Worm (Caenorhabditis elegans) whole organism, late embryonic: ENCODE results near the gene C06G1.1.

Experiments used
- C08G9.2 ChIP-seq: sonication (generic microtip); optimal IDR thresholded peaks from 2 replicates; lab custom pipeline; 2016; ENCODE audit warnings: mild to moderate bottlenecking, missing genetic modification characterization, moderate library complexity, missing compliant biosample characterization
- K09A11.1 ChIP-seq: sonication (generic microtip); optimal IDR thresholded peaks from 2 replicates; lab custom pipeline; 2017; ENCODE audit warnings: antibody characterized with exemption, mild to moderate bottlenecking, missing genetic modification characterization, missing compliant biosample characterization; ENCODE audit not compliant: insufficient read depth
- Y22D7AL.16 ChIP-seq: sonication (generic microtip); optimal IDR thresholded peaks from 2 replicates; lab custom pipeline; 2016; ENCODE audit warnings: missing genetic modification characterization, missing compliant biosample characterization
- ahr-1 ChIP-seq: sonication (generic microtip); optimal IDR thresholded peaks from 2 replicates; lab custom pipeline; 2016; ENCODE audit warnings: missing genetic modification characterization, missing compliant biosample characterization
- ceh-18 ChIP-seq: sonication (generic microtip); optimal IDR thresholded peaks from 2 replicates; lab custom pipeline; 2016; ENCODE audit warnings: missing genetic modification characterization, missing compliant biosample characterization
- ceh-19 ChIP-seq: fragments of 200-800 bp; sonication (Bioruptor generic); optimal IDR thresholded peaks from 2 replicates; lab custom pipeline; 2018; ENCODE audit warnings: mild to moderate bottlenecking, missing genetic modification characterization, missing compliant biosample characterization
- ceh-22 ChIP-seq: sonication (generic microtip); optimal IDR thresholded peaks from 2 replicates; lab custom pipeline; 2017; ENCODE audit warnings: missing biosample characterization, missing genetic modification characterization
- ceh-24 ChIP-seq: sonication (generic microtip); optimal IDR thresholded peaks from 2 replicates; lab custom pipeline; 2016; ENCODE audit warnings: mild to moderate bottlenecking, missing genetic modification characterization, missing compliant biosample characterization
- ceh-31 ChIP-seq: sonication (generic microtip); optimal IDR thresholded peaks from 2 replicates; lab custom pipeline; 2016; ENCODE audit warnings: missing genetic modification characterization, missing compliant biosample characterization
- ceh-45 ChIP-seq: fragments of 200-800 bp; sonication (Bioruptor generic); IDR thresholded peaks from 2 replicates; pipeline ENCODE4 v1.3.6; 2022; ENCODE audit warnings: missing genetic modification reagents, missing genetic modification characterization, missing compliant biosample characterization
- ceh-48 ChIP-seq: sonication (generic microtip); optimal IDR thresholded peaks from 2 replicates; lab custom pipeline; 2016; ENCODE audit warnings: missing genetic modification characterization, inconsistent platforms, missing compliant biosample characterization
- ceh-9 ChIP-seq: sonication (generic microtip); optimal IDR thresholded peaks from 2 replicates; lab custom pipeline; 2016; ENCODE audit warnings: mild to moderate bottlenecking, missing genetic modification characterization, inconsistent platforms, missing compliant biosample characterization
- che-1 ChIP-seq: sonication (generic microtip); optimal IDR thresholded peaks from 2 replicates; lab custom pipeline; 2016; ENCODE audit warnings: mild to moderate bottlenecking, missing genetic modification characterization, missing compliant biosample characterization
- dmd-4 ChIP-seq: sonication (generic microtip); optimal IDR thresholded peaks from 2 replicates; lab custom pipeline; 2016; ENCODE audit warnings: borderline replicate concordance, missing genetic modification characterization, missing compliant biosample characterization
- gmeb-2 ChIP-seq: sonication (generic microtip); optimal IDR thresholded peaks from 2 replicates; lab custom pipeline; 2016; ENCODE audit warnings: missing genetic modification characterization, inconsistent platforms, missing compliant biosample characterization
- hlh-13 ChIP-seq: fragments of 200-800 bp; sonication (Bioruptor generic); optimal IDR thresholded peaks from 2 replicates; lab custom pipeline; 2018; ENCODE audit warnings: mild to moderate bottlenecking, missing genetic modification characterization, missing compliant biosample characterization
- hlh-15 ChIP-seq: sonication (generic microtip); optimal IDR thresholded peaks from 2 replicates; lab custom pipeline; 2016; ENCODE audit warnings: missing genetic modification characterization, missing compliant biosample characterization
- hlh-30 ChIP-seq: sonication (generic microtip); optimal IDR thresholded peaks from 2 replicates; lab custom pipeline; 2017; ENCODE audit warnings: antibody characterized with exemption, missing genetic modification characterization, missing compliant biosample characterization; ENCODE audit not compliant: insufficient read depth
- madf-2 ChIP-seq: sonication (generic microtip); optimal IDR thresholded peaks from 2 replicates; lab custom pipeline; 2017; ENCODE audit warnings: missing genetic modification characterization, missing compliant biosample characterization
- mec-3 ChIP-seq: sonication (generic microtip); optimal IDR thresholded peaks from 2 replicates; lab custom pipeline; 2016; ENCODE audit warnings: borderline replicate concordance, missing genetic modification characterization, missing compliant biosample characterization
- nfya-1 ChIP-seq: sonication (generic microtip); optimal IDR thresholded peaks from 2 replicates; lab custom pipeline; 2017; ENCODE audit warnings: missing genetic modification characterization, mild to moderate bottlenecking, missing compliant biosample characterization, antibody characterized with exemption, moderate library complexity
- nhr-11 ChIP-seq: fragments of 150-350 bp; optimal IDR thresholded peaks from 2 replicates; lab custom pipeline; 2014; ENCODE audit warnings: missing biosample characterization, missing genetic modification characterization
- nhr-232 ChIP-seq: sonication (generic microtip); optimal IDR thresholded peaks from 2 replicates; lab custom pipeline; 2016; ENCODE audit warnings: missing genetic modification characterization, missing compliant biosample characterization
- npax-4 ChIP-seq: sonication (generic microtip); optimal IDR thresholded peaks from 2 replicates; lab custom pipeline; 2016; ENCODE audit warnings: missing genetic modification characterization, missing compliant biosample characterization
- odd-2 ChIP-seq: sonication (generic microtip); optimal IDR thresholded peaks from 2 replicates; lab custom pipeline; 2017; ENCODE audit warnings: antibody characterized with exemption, mild to moderate bottlenecking, missing genetic modification characterization, missing compliant biosample characterization
- pag-3 ChIP-seq: sonication (generic microtip); optimal IDR thresholded peaks from 2 replicates; lab custom pipeline; 2016; ENCODE audit warnings: missing compliant biosample characterization, missing genetic modification characterization, borderline replicate concordance
- pax-1 ChIP-seq: fragments of 150-350 bp; optimal IDR thresholded peaks from 2 replicates; lab custom pipeline; 2014; ENCODE audit warnings: missing biosample characterization, missing genetic modification characterization
- pha-2 ChIP-seq: sonication (generic microtip); optimal IDR thresholded peaks from 2 replicates; lab custom pipeline; 2017; ENCODE audit warnings: mild to moderate bottlenecking, missing genetic modification characterization, missing compliant biosample characterization
- pha-4 ChIP-seq: fragments of 150-350 bp; optimal IDR thresholded peaks from 2 replicates; lab custom pipeline; 2018; ENCODE audit warnings: missing biosample characterization, missing genetic modification reagents, missing genetic modification characterization
- pros-1 ChIP-seq: fragments of 150-350 bp; optimal IDR thresholded peaks from 2 replicates; lab custom pipeline; 2014; ENCODE audit warnings: missing biosample characterization, missing genetic modification reagents, missing genetic modification characterization
- rnt-1 ChIP-seq: sonication (generic microtip); optimal IDR thresholded peaks from 2 replicates; lab custom pipeline; 2016; ENCODE audit warnings: missing genetic modification characterization, missing compliant biosample characterization
- sdc-2 ChIP-seq: sonication (generic microtip); optimal IDR thresholded peaks from 2 replicates; lab custom pipeline; 2016; ENCODE audit warnings: missing genotype, missing genetic modification characterization, missing compliant biosample characterization
- sox-2 ChIP-seq: fragments of 200-800 bp; sonication (Bioruptor generic); IDR thresholded peaks from 2 replicates; pipeline ENCODE4 v1.3.6; 2022; ENCODE audit warnings: missing genetic modification reagents, missing genetic modification characterization, missing compliant biosample characterization
- sox-4 ChIP-seq: sonication (generic microtip); optimal IDR thresholded peaks from 2 replicates; lab custom pipeline; 2017; ENCODE audit warnings: mild to moderate bottlenecking, missing genetic modification characterization, inconsistent platforms, missing compliant biosample characterization
- syd-9 ChIP-seq: sonication (generic microtip); optimal IDR thresholded peaks from 2 replicates; lab custom pipeline; 2016; ENCODE audit warnings: mild to moderate bottlenecking, missing genetic modification characterization, moderate library complexity, missing compliant biosample characterization
- tbx-2 ChIP-seq: sonication (generic microtip); optimal IDR thresholded peaks from 2 replicates; lab custom pipeline; 2016; ENCODE audit warnings: missing genetic modification characterization, missing compliant biosample characterization
- tbx-7 ChIP-seq: sonication (generic microtip); optimal IDR thresholded peaks from 2 replicates; lab custom pipeline; 2016; ENCODE audit warnings: missing genotype, missing genetic modification characterization, missing compliant biosample characterization
- unc-3 ChIP-seq, 2 experiments: fragments of 200-800 bp in 1 of 2; sonication (Bioruptor generic) in 1 of 2; sonication (generic microtip) in 1 of 2; conservative IDR thresholded peaks in 1 of 2; optimal IDR thresholded peaks in 1 of 2; 2 replicates each; pipeline versions ENCODE4 v1.3.6 to Lab custom; 2016 to 2022; ENCODE audit warnings: missing compliant biosample characterization in 2 of 2, missing genetic modification characterization in 2 of 2, missing genetic modification reagents in 1 of 2
- unc-42 ChIP-seq: sonication (generic microtip); optimal IDR thresholded peaks from 2 replicates; lab custom pipeline; 2016; ENCODE audit warnings: missing genotype, missing genetic modification characterization, missing compliant biosample characterization
- unc-55 ChIP-seq: sonication (generic microtip); optimal IDR thresholded peaks from 2 replicates; lab custom pipeline; 2017; ENCODE audit warnings: missing biosample characterization, missing genetic modification reagents, missing genetic modification characterization
- ztf-16 ChIP-seq: sonication (generic microtip); optimal IDR thresholded peaks from 2 replicates; lab custom pipeline; 2017; ENCODE audit warnings: missing genetic modification characterization, missing compliant biosample characterization

Gene C06G1.1

ce11 chrX:16644889-16645288 is 11.7 kb downstream of the C06G1.1 start:
- TF ChIP-seq unc-3 (GFP tag; conservative IDR thresholded peaks at IDR 0.05; lab: Robert Waterston, UW) (no peak), unc-3 (tag; optimal IDR thresholded peaks at IDR 0.05; lab: Kevin White, UChicago) (no peak), dmd-4 (tag; lab: Kevin White, UChicago) (no peak), rnt-1 (tag; lab: Kevin White, UChicago) (no peak), gmeb-2 (tag; lab: Kevin White, UChicago) (no peak), nhr-232 (no peak), pax-1 (tag; lab: Kevin White, UChicago) (no peak), sdc-2 (no peak), unc-55 (no peak), madf-2 (tag; lab: Kevin White, UChicago) (no peak), sox-4 (tag; lab: Kevin White, UChicago) (no peak), ztf-16 (no peak), nfya-1 (tag; lab: Kevin White, UChicago) (no peak), C08G9.2 (tag; lab: Kevin White, UChicago) (no peak), pha-2 (tag; lab: Kevin White, UChicago) (no peak), sox-2 (GFP tag; lab: Robert Waterston, UW) (no peak), pros-1 (no peak), pha-4 (tag; lab: Kevin White, UChicago) (no peak), ceh-19 (GFP tag; lab: Kevin White, UChicago) (no peak)

DNA sequence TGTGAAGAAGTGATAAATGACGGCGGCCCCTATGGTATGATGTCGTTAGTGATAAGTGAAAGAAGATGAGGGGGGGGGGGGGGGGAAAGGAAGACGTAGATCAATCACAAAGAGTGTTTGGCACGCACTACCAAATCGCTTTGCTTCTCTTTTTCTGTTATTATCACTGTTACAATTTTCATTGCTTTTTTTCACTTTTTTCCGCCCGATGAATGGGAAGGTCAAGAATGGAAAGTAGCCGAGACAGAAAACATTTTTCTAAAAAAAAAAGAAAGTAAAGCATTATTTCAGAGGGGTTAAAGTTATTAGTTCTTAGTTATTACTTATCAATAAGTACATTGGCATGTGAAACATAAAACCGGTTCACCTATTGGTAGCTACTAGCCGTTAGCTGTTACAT is 14.1 kb downstream of the C06G1.1 start:
- TF ChIP-seq C08G9.2 (tag; lab: Kevin White, UChicago) (no peak), hlh-30 (tag; lab: Kevin White, UChicago) (no peak), unc-55 (no peak)

ce11 chrX:16648773-16649172 is 15.6 kb downstream of the C06G1.1 start:
- no peak for TF ChIP-seq mec-3
- TF ChIP-seq unc-42 (tag; lab: Kevin White, UChicago): peak; percentile 70

- TF ChIP-seq syd-9 (no peak), hlh-15 (no peak), sox-2 (GFP tag; lab: Robert Waterston, UW) (no peak), gmeb-2 (tag; lab: Kevin White, UChicago) (no peak), sox-4 (tag; lab: Kevin White, UChicago) (no peak), nfya-1 (tag; lab: Kevin White, UChicago) (no peak), ceh-45 (no peak), ceh-31 (tag; lab: Kevin White, UChicago) (no peak), nhr-232 (no peak), tbx-2 (tag; lab: Kevin White, UChicago) (no peak), ceh-24 (tag; lab: Kevin White, UChicago) (no peak), unc-55 (no peak), tbx-7 (no peak), ceh-48 (tag; lab: Kevin White, UChicago) (no peak), che-1 (no peak), madf-2 (tag; lab: Kevin White, UChicago) (no peak), hlh-13 (GFP tag; lab: Kevin White, UChicago) (no peak), nhr-11 (tag; lab: Kevin White, UChicago) (no peak), unc-42 (tag; lab: Kevin White, UChicago) (no peak), odd-2 (tag; lab: Kevin White, UChicago) (no peak)
Observed at ce11 chrX:16650600-16650999, 17.4 kb downstream of the C06G1.1 start.

- TF ChIP-seq hlh-15 (no peak), nhr-11 (tag; lab: Kevin White, UChicago) (no peak), pag-3 (tag; lab: Kevin White, UChicago) (no peak), ztf-16 (no peak), ahr-1 (no peak), sox-4 (tag; lab: Kevin White, UChicago) (no peak), K09A11.1 (tag; lab: Kevin White, UChicago) (no peak), nhr-232 (no peak), ceh-9 (tag; lab: Kevin White, UChicago) (no peak), ceh-18 (tag; lab: Kevin White, UChicago) (peak; percentile 48), ceh-22 (tag; lab: Kevin White, UChicago) (no peak), nfya-1 (tag; lab: Kevin White, UChicago) (peak; percentile 6), hlh-13 (GFP tag; lab: Kevin White, UChicago) (no peak), ceh-19 (GFP tag; lab: Kevin White, UChicago) (no peak), unc-55 (peak; percentile 62), tbx-2 (tag; lab: Kevin White, UChicago) (no peak), Y22D7AL.16 (tag; lab: Kevin White, UChicago) (no peak), mec-3 (no peak), dmd-4 (tag; lab: Kevin White, UChicago) (no peak), ceh-31 (tag; lab: Kevin White, UChicago) (no peak), unc-3 (GFP tag; conservative IDR thresholded peaks at IDR 0.05; lab: Robert Waterston, UW) (no peak), unc-3 (tag; optimal IDR thresholded peaks at IDR 0.05; lab: Kevin White, UChicago) (no peak), ceh-48 (tag; lab: Kevin White, UChicago) (no peak), npax-4 (tag; lab: Kevin White, UChicago) (no peak)
Observed at ce11 chrX:16655283-16655682, 22.1 kb downstream of the C06G1.1 start.
